Worm (Caenorhabditis elegans) whole organism, L4/young adult: ENCODE data around the gene wbp-11.

ENCODE experiments used
- W03F9.2 ChIP-seq: fragments of 150-350 bp; optimal IDR thresholded peaks from 2 replicates; lab custom pipeline; 2014; ENCODE audit warnings: missing biosample characterization, missing genetic modification characterization
- dao-5 ChIP-seq: sonication (generic microtip); optimal IDR thresholded peaks from 2 replicates; lab custom pipeline; 2016; ENCODE audit warnings: missing genotype, missing genetic modification characterization, moderate library complexity, missing compliant biosample characterization
- him-1 ChIP-seq: sonication (generic microtip); optimal IDR thresholded peaks from 2 replicates; lab custom pipeline; 2016; ENCODE audit warnings: missing genotype, missing genetic modification reagents, missing genetic modification characterization, missing compliant biosample characterization

ce11 chrII:10204428-10205049 lies 31.8 kb downstream of the wbp-11 start:
- TF ChIP-seq dao-5 (tag; lab: Kevin White, UChicago) (no peak), him-1 (no peak), W03F9.2 (tag; lab: Kevin White, UChicago) (no peak)
